Worm (Caenorhabditis elegans) whole organism, L3 larva: ENCODE data around the gene F35D11.4.

ENCODE experiments used
- ZK546.5 ChIP-seq: sonication (generic microtip); optimal IDR thresholded peaks from 2 replicates; lab custom pipeline; 2017; ENCODE audit warnings: missing biosample characterization, missing genetic modification characterization
- ama-1 ChIP-seq: fragments of 150-350 bp; optimal IDR thresholded peaks from 2 replicates; lab custom pipeline; 2018
- fos-1 ChIP-seq: fragments of 150-350 bp; optimal IDR thresholded peaks from 2 replicates; lab custom pipeline; 2014; ENCODE audit warnings: missing biosample characterization, missing genetic modification characterization
- lin-15B ChIP-seq: fragments of 150-350 bp; optimal IDR thresholded peaks from 2 replicates; lab custom pipeline; 2014; ENCODE audit warnings: missing biosample characterization, missing genetic modification characterization
- lin-39 ChIP-seq: fragments of 150-350 bp; optimal IDR thresholded peaks from 2 replicates; lab custom pipeline; 2018; ENCODE audit warnings: missing biosample characterization, missing genetic modification reagents, missing genetic modification characterization
- nhr-11 ChIP-seq: fragments of 150-350 bp; optimal IDR thresholded peaks from 2 replicates; lab custom pipeline; 2014; ENCODE audit warnings: missing biosample characterization, missing genetic modification characterization
- nhr-12 ChIP-seq: fragments of 150-350 bp; optimal IDR thresholded peaks from 2 replicates; lab custom pipeline; 2014; ENCODE audit warnings: missing biosample characterization, missing genetic modification characterization
- sea-2 ChIP-seq: fragments of 150-350 bp; sonication (generic microtip); optimal IDR thresholded peaks from 4 replicates; lab custom pipeline; 2014; ENCODE audit warnings: missing biosample characterization, missing genetic modification reagents, missing genetic modification characterization
- tbx-2 ChIP-seq: sonication (generic microtip); optimal IDR thresholded peaks from 2 replicates; lab custom pipeline; 2016; ENCODE audit warnings: mild to moderate bottlenecking, missing genetic modification characterization, missing compliant biosample characterization
- unc-39 ChIP-seq: sonication (generic microtip); optimal IDR thresholded peaks from 4 replicates; lab custom pipeline; 2017; ENCODE audit warnings: missing biosample characterization, missing genetic modification characterization

ce11 chrII:4650072-4650471, 46.8 kb downstream of the F35D11.4 start:
- TF ChIP-seq lin-39 (tag; lab: Kevin White, UChicago) (no peak), lin-15B (tag; lab: Kevin White, UChicago) (no peak), ama-1 (lab: Kevin White, UChicago) (no peak), ZK546.5 (tag; lab: Kevin White, UChicago) (no peak), nhr-12 (tag; lab: Kevin White, UChicago) (no peak), unc-39 (tag; lab: Kevin White, UChicago) (no peak), tbx-2 (tag; lab: Kevin White, UChicago) (no peak), fos-1 (tag; lab: Kevin White, UChicago) (no peak), sea-2 (no peak), nhr-11 (tag; lab: Kevin White, UChicago) (no peak)
